Fruit fly (Drosophila melanogaster) whole organism, embryonic: ENCODE measurements around the gene Nsun5.

ENCODE experiments used
- Adf1 ChIP-seq: fragments of 200-800 bp; sonication (Bioruptor generic); IDR thresholded peaks from 2 replicates; pipeline ENCODE4 v1.3.6; 2022; ENCODE audit warnings: missing biosample characterization, missing genetic modification characterization
- CG10147 ChIP-seq: fragments of 200-800 bp; sonication (Bioruptor generic); optimal IDR thresholded peaks from 2 replicates; lab custom pipeline; 2019; ENCODE audit warnings: missing biosample characterization, mild to moderate bottlenecking, missing genetic modification characterization, moderate library complexity
- CG1024 ChIP-seq: fragments of 200-800 bp; sonication (Bioruptor generic); IDR thresholded peaks from 2 replicates; pipeline ENCODE4 v1.3.6; 2022; ENCODE audit warnings: missing biosample characterization, missing genetic modification characterization
- CG10979 ChIP-seq: fragments of 200-800 bp; sonication (Bioruptor generic); optimal IDR thresholded peaks from 2 replicates; lab custom pipeline; 2018; ENCODE audit warnings: missing biosample characterization, mild to moderate bottlenecking, missing genetic modification characterization, moderate library complexity
- CG11247 ChIP-seq: fragments of 200-800 bp; sonication (Bioruptor generic); IDR thresholded peaks from 2 replicates; pipeline ENCODE4 v1.3.6; 2022; ENCODE audit warnings: missing biosample characterization, missing genetic modification characterization
- CG12219 ChIP-seq: fragments of 200-800 bp; sonication (Bioruptor generic); optimal IDR thresholded peaks from 3 replicates; lab custom pipeline; 2018; ENCODE audit warnings: missing biosample characterization, mild to moderate bottlenecking, missing genetic modification characterization
- CG14667 ChIP-seq: fragments of 200-800 bp; sonication (Bioruptor generic); IDR thresholded peaks from 2 replicates; pipeline ENCODE4 v1.3.6; 2022; ENCODE audit warnings: missing biosample characterization, missing genetic modification characterization
- CG1529 ChIP-seq: fragments of 200-800 bp; sonication (Bioruptor generic); optimal IDR thresholded peaks from 3 replicates; lab custom pipeline; 2018; ENCODE audit warnings: missing biosample characterization, missing genetic modification characterization
- CG16863 ChIP-seq: fragments of 200-800 bp; sonication (Bioruptor generic); optimal IDR thresholded peaks from 3 replicates; lab custom pipeline; 2016; ENCODE audit warnings: missing biosample characterization, missing genetic modification characterization
- CG17802 ChIP-seq: fragments of 200-800 bp; sonication (Bioruptor generic); optimal IDR thresholded peaks from 2 replicates; lab custom pipeline; 2018; ENCODE audit warnings: missing biosample characterization, mild to moderate bottlenecking, missing genetic modification characterization, moderate library complexity
- CG2875 ChIP-seq: fragments of 200-800 bp; sonication (Bioruptor generic); optimal IDR thresholded peaks from 2 replicates; lab custom pipeline; 2017; ENCODE audit warnings: missing biosample characterization, mild to moderate bottlenecking, missing genetic modification characterization, missing genetic modification reagents
- CG3163 ChIP-seq: fragments of 200-800 bp; sonication (Bioruptor generic); optimal IDR thresholded peaks from 3 replicates; lab custom pipeline; 2016; ENCODE audit warnings: missing biosample characterization, missing genetic modification characterization
- CG9727 ChIP-seq: fragments of 200-800 bp; sonication (Bioruptor generic); optimal IDR thresholded peaks from 3 replicates; lab custom pipeline; 2017; ENCODE audit warnings: missing biosample characterization, mild to moderate bottlenecking, missing genetic modification characterization
- Chrac-16 ChIP-seq: fragments of 200-800 bp; sonication (Bioruptor generic); optimal IDR thresholded peaks from 3 replicates; lab custom pipeline; 2016; ENCODE audit warnings: missing biosample characterization, missing genetic modification characterization
- Dip3 ChIP-seq: fragments of 200-800 bp; sonication (Bioruptor generic); optimal IDR thresholded peaks from 3 replicates; lab custom pipeline; 2016; ENCODE audit warnings: missing biosample characterization, missing genetic modification characterization
- Doc2 ChIP-seq: fragments of 200-800 bp; sonication (Bioruptor generic); IDR thresholded peaks from 2 replicates; pipeline ENCODE4 v1.3.6; 2022; ENCODE audit warnings: missing biosample characterization, missing genetic modification characterization
- Dp ChIP-seq: fragments of 200-800 bp; sonication (Bioruptor generic); optimal IDR thresholded peaks from 2 replicates; lab custom pipeline; 2018; ENCODE audit warnings: missing biosample characterization, mild to moderate bottlenecking, missing genetic modification characterization, moderate library complexity
- ERR ChIP-seq: fragments of 200-800 bp; sonication (Bioruptor generic); optimal IDR thresholded peaks from 2 replicates; lab custom pipeline; 2016; ENCODE audit warnings: missing biosample characterization, missing genetic modification characterization
- Fer1 ChIP-seq: fragments of 200-800 bp; sonication (Bioruptor generic); optimal IDR thresholded peaks from 2 replicates; lab custom pipeline; 2017; ENCODE audit warnings: missing biosample characterization, mild to moderate bottlenecking, missing genetic modification characterization
- GATAe ChIP-seq: fragments of 200-800 bp; sonication (Bioruptor generic); conservative IDR thresholded peaks from 2 replicates; pipeline ENCODE4 v1.3.6; 2022; ENCODE audit warnings: missing biosample characterization, missing genetic modification characterization
- Gsc ChIP-seq: fragments of 200-800 bp; sonication (Bioruptor generic); IDR thresholded peaks from 2 replicates; pipeline ENCODE4 v1.3.6; 2022; ENCODE audit warnings: missing biosample characterization, missing genetic modification characterization
- HLHmδ ChIP-seq: fragments of 200-800 bp; sonication (Bioruptor generic); optimal IDR thresholded peaks from 2 replicates; lab custom pipeline; 2018; ENCODE audit warnings: missing biosample characterization, mild to moderate bottlenecking, missing genetic modification characterization, moderate library complexity
- Hand ChIP-seq: fragments of 200-800 bp; sonication (Bioruptor generic); optimal IDR thresholded peaks from 2 replicates; lab custom pipeline; 2017; ENCODE audit warnings: mild to moderate bottlenecking, missing biosample characterization, missing genetic modification reagents, missing genetic modification characterization
- HmgD ChIP-seq: fragments of 200-800 bp; sonication (Bioruptor generic); optimal IDR thresholded peaks from 3 replicates; lab custom pipeline; 2016; ENCODE audit warnings: missing biosample characterization, missing genetic modification characterization
- Hr39 ChIP-seq: fragments of >200 bp; optimal IDR thresholded peaks from 2 replicates; lab custom pipeline; 2017
- Max ChIP-seq: fragments of 200-800 bp; sonication (Bioruptor generic); optimal IDR thresholded peaks from 2 replicates; lab custom pipeline; 2016; ENCODE audit warnings: missing biosample characterization, mild to moderate bottlenecking, missing genetic modification characterization
- Meics ChIP-seq: fragments of 200-800 bp; sonication (Bioruptor generic); optimal IDR thresholded peaks from 2 replicates; lab custom pipeline; 2017; ENCODE audit warnings: missing biosample characterization, mild to moderate bottlenecking, missing genetic modification characterization
- Poxn ChIP-seq: fragments of 200-800 bp; sonication (Bioruptor generic); IDR thresholded peaks from 2 replicates; pipeline ENCODE4 v1.3.6; 2022; ENCODE audit warnings: missing biosample characterization, missing genetic modification characterization
- Six4 ChIP-seq: fragments of 200-800 bp; sonication (Bioruptor generic); optimal IDR thresholded peaks from 2 replicates; lab custom pipeline; 2016; ENCODE audit warnings: missing biosample characterization, missing genetic modification characterization
- Taf1 ChIP-seq: fragments of 200-800 bp; sonication (Bioruptor generic); IDR thresholded peaks from 2 replicates; pipeline ENCODE4 v1.3.6; 2022; ENCODE audit warnings: missing biosample characterization, missing genetic modification characterization
- bowl ChIP-seq: fragments of 200-800 bp; sonication (Bioruptor generic); IDR thresholded peaks from 2 replicates; pipeline ENCODE4 v1.3.6; 2022; ENCODE audit warnings: missing biosample characterization, missing genetic modification characterization
- dan ChIP-seq: fragments of 200-800 bp; sonication (Bioruptor generic); IDR thresholded peaks from 2 replicates; pipeline ENCODE4 v1.3.6; 2022; ENCODE audit warnings: missing biosample characterization, missing genetic modification characterization
- esg ChIP-seq: fragments of 200-800 bp; sonication (Bioruptor generic); conservative IDR thresholded peaks from 2 replicates; pipeline ENCODE4 v1.3.6; 2022; ENCODE audit warnings: missing biosample characterization, missing genetic modification characterization
- ewg ChIP-seq: fragments of 200-800 bp; sonication (Bioruptor generic); optimal IDR thresholded peaks from 3 replicates; lab custom pipeline; 2017; ENCODE audit warnings: mild to moderate bottlenecking, missing biosample characterization, missing genetic modification reagents, missing genetic modification characterization
- ftz-f1 ChIP-seq: fragments of 200-800 bp; sonication (Bioruptor generic); optimal IDR thresholded peaks from 2 replicates; lab custom pipeline; 2016; ENCODE audit warnings: missing biosample characterization, missing genetic modification characterization
- gce ChIP-seq: fragments of 200-800 bp; sonication (Bioruptor generic); IDR thresholded peaks from 3 replicates; pipeline ENCODE4 v1.3.6; 2022; ENCODE audit warnings: missing biosample characterization, missing genetic modification characterization
- gcm ChIP-seq: fragments of 200-800 bp; sonication (Bioruptor generic); optimal IDR thresholded peaks from 2 replicates; lab custom pipeline; 2019; ENCODE audit warnings: missing biosample characterization, mild to moderate bottlenecking, missing genetic modification characterization, moderate library complexity
- jing ChIP-seq: fragments of 200-800 bp; sonication (Bioruptor generic); optimal IDR thresholded peaks from 2 replicates; lab custom pipeline; 2018; ENCODE audit warnings: missing biosample characterization, mild to moderate bottlenecking, missing genetic modification characterization
- ken ChIP-seq: fragments of 200-800 bp; sonication (Bioruptor generic); IDR thresholded peaks from 3 replicates; pipeline ENCODE4 v1.3.6; 2022; ENCODE audit warnings: missing biosample characterization, missing genetic modification characterization
- luna ChIP-seq: fragments of 200-800 bp; sonication (Bioruptor generic); optimal IDR thresholded peaks from 2 replicates; lab custom pipeline; 2016; ENCODE audit warnings: missing biosample characterization, missing genetic modification characterization
- org-1 ChIP-seq: fragments of 200-800 bp; sonication (Bioruptor generic); optimal IDR thresholded peaks from 2 replicates; lab custom pipeline; 2017; ENCODE audit warnings: missing biosample characterization, missing genetic modification characterization
- peb ChIP-seq: fragments of 200-800 bp; sonication (Bioruptor generic); IDR thresholded peaks from 2 replicates; pipeline ENCODE4 v1.3.6; 2022; ENCODE audit warnings: missing biosample characterization, missing genetic modification characterization
- pita ChIP-seq: fragments of 200-800 bp; sonication (Bioruptor generic); optimal IDR thresholded peaks from 2 replicates; lab custom pipeline; 2017; ENCODE audit warnings: missing biosample characterization, mild to moderate bottlenecking, missing genetic modification characterization
- psq ChIP-seq: fragments of 200-800 bp; sonication (Bioruptor generic); optimal IDR thresholded peaks from 2 replicates; lab custom pipeline; 2017; ENCODE audit warnings: missing biosample characterization, missing genetic modification characterization
- salm ChIP-seq: fragments of 200-800 bp; sonication (Bioruptor generic); optimal IDR thresholded peaks from 2 replicates; lab custom pipeline; 2018; ENCODE audit warnings: missing biosample characterization, mild to moderate bottlenecking, missing genetic modification characterization
- sc ChIP-seq, 3 experiments: fragments of >200 bp in 2 of 3; fragments of 200-800 bp in 1 of 3; sonication (Bioruptor generic) in 1 of 3; optimal IDR thresholded peaks; 2 replicates in 2 of 3; 3 replicates in 1 of 3; lab custom pipeline; 2017; ENCODE audit warnings: mild to moderate bottlenecking in 1 of 3, missing biosample characterization in 1 of 3, missing genetic modification characterization in 1 of 3, missing genetic modification reagents in 1 of 3
- sim ChIP-seq: fragments of 200-800 bp; sonication (Bioruptor generic); IDR thresholded peaks from 2 replicates; pipeline ENCODE4 v1.3.6; 2022; ENCODE audit warnings: missing biosample characterization, missing genetic modification characterization
- tap ChIP-seq: fragments of 200-800 bp; optimal IDR thresholded peaks from 3 replicates; lab custom pipeline; 2019; ENCODE audit warnings: missing biosample characterization, mild to moderate bottlenecking, missing genetic modification characterization, moderate library complexity
- tx ChIP-seq: fragments of 200-800 bp; sonication (Bioruptor generic); optimal IDR thresholded peaks from 2 replicates; lab custom pipeline; 2016; ENCODE audit warnings: missing biosample characterization, missing genetic modification characterization
- vnd ChIP-seq: fragments of 200-800 bp; sonication (Bioruptor generic); IDR thresholded peaks from 3 replicates; pipeline ENCODE4 v1.3.6; 2022; ENCODE audit warnings: missing biosample characterization, missing genetic modification characterization; ENCODE audit not compliant: partially characterized antibody
- vvl ChIP-seq: fragments of 200-800 bp; sonication (Bioruptor generic); IDR thresholded peaks from 2 replicates; pipeline ENCODE4 v1.3.6; 2022; ENCODE audit warnings: missing biosample characterization, missing genetic modification characterization

Nsun5 gene

DNA sequence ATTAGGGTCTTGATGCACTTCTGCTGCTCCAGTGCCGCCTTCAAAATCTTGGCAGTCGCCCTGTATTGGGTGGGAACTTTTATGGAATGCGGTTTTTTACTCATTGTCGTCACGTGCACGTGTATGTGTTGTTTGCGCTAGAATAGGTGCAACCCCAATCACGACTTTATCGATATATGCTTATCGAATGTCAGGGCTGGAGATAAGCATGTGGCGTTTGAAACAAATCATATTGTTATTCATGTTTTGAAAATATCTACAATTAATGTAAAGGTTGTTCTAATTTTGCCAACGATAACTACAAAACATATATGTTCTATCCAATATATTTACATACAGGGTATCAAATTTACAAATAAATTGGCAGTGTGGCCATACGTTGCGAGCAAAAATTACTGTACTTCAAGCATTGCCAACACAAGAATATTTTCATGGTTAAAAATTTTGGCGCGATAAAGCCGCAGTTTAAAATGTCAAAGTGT is at the start of gene Nsun5, which contains the start of gene CG42359 (continued):
- TF ChIP-seq esg (GFP tag; lab: Robert Waterston, UW): peak; percentile 85
- peak; percentile 97 for TF ChIP-seq Max (GFP tag; lab: Kevin White, UChicago)
- peak; percentile 35; the same call in 1 of the 2 replicates for TF ChIP-seq GATAe (GFP tag; lab: Robert Waterston, UW)
- TF ChIP-seq CG10979: peak; percentile 85
- peak; percentile 71 for TF ChIP-seq gcm (GFP tag; lab: Kevin White, UChicago)
- peak; percentile 75 for TF ChIP-seq CG1529 (GFP tag; lab: Kevin White, UChicago)
- no peak; the same call in 1 of the 2 replicates for TF ChIP-seq Gsc (GFP tag; lab: Robert Waterston, UW)
- peak; percentile 84 for TF ChIP-seq Dip3
- peak; percentile 75 for TF ChIP-seq jing
- peak; percentile 75 for TF ChIP-seq salm (tag; lab: Kevin White, UChicago)
- peak; percentile 46 for TF ChIP-seq CG2875
- peak; percentile 89 for TF ChIP-seq ken (GFP tag; lab: Robert Waterston, UW)
- peak; percentile 70 for TF ChIP-seq luna (GFP tag; lab: Kevin White, UChicago)
- TF ChIP-seq CG3163: peak; percentile 77
- peak; percentile 92 for TF ChIP-seq Chrac-16
- TF ChIP-seq vvl (GFP tag; lab: Robert Waterston, UW): peak; percentile 96
- TF ChIP-seq ERR: peak; percentile 89
- peak; percentile 48 for TF ChIP-seq Hand (GFP tag; lab: Kevin White, UChicago)
- no peak for TF ChIP-seq sc (optimal IDR thresholded peaks at IDR 0.05; lab: Kevin White, UChicago)
- TF ChIP-seq sc (GFP tag; optimal IDR thresholded peaks at IDR 0.05; lab: Kevin White, UChicago): peak; percentile 70
- TF ChIP-seq Taf1 (GFP tag; lab: Robert Waterston, UW): peak; percentile 80
- peak; percentile 79 for TF ChIP-seq dan
- TF ChIP-seq CG10147 (GFP tag; lab: Kevin White, UChicago): peak; percentile 85
- TF ChIP-seq ewg (GFP tag; lab: Kevin White, UChicago): peak; percentile 70
- TF ChIP-seq Hr39 (lab: Kevin White, UChicago): no peak
- TF ChIP-seq pita (GFP tag; lab: Kevin White, UChicago): no peak
- peak; percentile 67 for TF ChIP-seq org-1
- peak; percentile 91 for TF ChIP-seq tx (GFP tag; lab: Kevin White, UChicago)
- TF ChIP-seq sim (GFP tag; lab: Robert Waterston, UW): peak; percentile 52; the same call in 1 of the 2 replicates
- TF ChIP-seq psq (GFP tag; lab: Kevin White, UChicago): peak; percentile 67
- TF ChIP-seq CG14667 (GFP tag; lab: Robert Waterston, UW): peak; percentile 87
- peak; percentile 84 for TF ChIP-seq CG11247
- TF ChIP-seq Meics (GFP tag; lab: Kevin White, UChicago): peak; percentile 83
- peak; percentile 91 for TF ChIP-seq Six4 (GFP tag; lab: Kevin White, UChicago)
- peak; percentile 71 for TF ChIP-seq CG12219
- TF ChIP-seq HLHmδ: peak; percentile 5
- peak; percentile 98 for TF ChIP-seq ftz-f1
- peak; percentile 95 for TF ChIP-seq Dp (GFP tag; lab: Kevin White, UChicago)
- peak; percentile 73 for TF ChIP-seq CG17802 (tag; lab: Kevin White, UChicago)
- TF ChIP-seq Doc2: 0 out of 2 replicates have a peak, but pooled peaks have one; percentile 32
- TF ChIP-seq Adf1 (GFP tag; lab: Robert Waterston, UW): peak; percentile 33; the same call in 1 of the 2 replicates
- no peak for TF ChIP-seq bowl (GFP tag; lab: Robert Waterston, UW)
- peak; percentile 85 for TF ChIP-seq vnd (GFP tag; lab: Robert Waterston, UW)
- peak; percentile 81 for TF ChIP-seq tap (tag; lab: Kevin White, UChicago)
- peak; percentile 95 for TF ChIP-seq HmgD (GFP tag; lab: Kevin White, UChicago)
- peak; percentile 62; the same call in 1 of the 2 replicates for TF ChIP-seq Poxn (GFP tag; lab: Robert Waterston, UW)
- peak; percentile 91 for TF ChIP-seq CG9727 (GFP tag; lab: Kevin White, UChicago)
- TF ChIP-seq peb: peak; percentile 71; the same call in 1 of the 2 replicates
- peak; percentile 73; the same call in 2 of the 3 replicates for TF ChIP-seq gce (GFP tag; lab: Robert Waterston, UW)
- peak; percentile 84 for TF ChIP-seq CG1024 (GFP tag; lab: Robert Waterston, UW)
- peak; percentile 91 for TF ChIP-seq Fer1 (GFP tag; lab: Kevin White, UChicago)
- peak; percentile 86 for TF ChIP-seq CG16863 (GFP tag; lab: Kevin White, UChicago)
